Worm (Caenorhabditis elegans) whole organism, midembryonic: ENCODE results near the gene R10H10.7.

Source experiments
- T22C8.4 ChIP-seq: fragments of 200-800 bp; sonication (Bioruptor generic); IDR thresholded peaks from 2 replicates; pipeline ENCODE4 v1.3.6; 2022; ENCODE audit warnings: missing genetic modification characterization, missing compliant biosample characterization
- cog-1 ChIP-seq: sonication (generic microtip); optimal IDR thresholded peaks from 2 replicates; lab custom pipeline; 2016; ENCODE audit warnings: missing genetic modification characterization, missing compliant biosample characterization
- flt-1 ChIP-seq: fragments of 200-800 bp; sonication (Bioruptor generic); IDR thresholded peaks from 2 replicates; pipeline ENCODE4 v1.3.6; 2022; ENCODE audit warnings: missing genetic modification characterization, missing compliant biosample characterization
- klf-2 ChIP-seq: fragments of 200-800 bp; sonication (Bioruptor generic); conservative IDR thresholded peaks from 2 replicates; pipeline ENCODE4 v1.3.6; 2022; ENCODE audit warnings: missing genetic modification reagents, missing genetic modification characterization, missing compliant biosample characterization
- med-1 ChIP-seq: sonication (generic microtip); optimal IDR thresholded peaks from 2 replicates; lab custom pipeline; 2017; ENCODE audit warnings: missing genetic modification characterization, mild to moderate bottlenecking, missing compliant biosample characterization, antibody characterized with exemption, missing genetic modification reagents; ENCODE audit not compliant: insufficient read depth
- ref-1 ChIP-seq: fragments of 200-800 bp; sonication (Bioruptor generic); conservative IDR thresholded peaks from 2 replicates; pipeline ENCODE4 v1.3.6; 2022; ENCODE audit warnings: missing genetic modification reagents, missing genetic modification characterization, missing compliant biosample characterization
- tab-1 ChIP-seq: fragments of 200-800 bp; sonication (Bioruptor generic); IDR thresholded peaks from 2 replicates; pipeline ENCODE4 v1.3.6; 2022; ENCODE audit warnings: missing genetic modification characterization, missing compliant biosample characterization
- ztf-23 ChIP-seq: fragments of 200-800 bp; sonication (Bioruptor generic); IDR thresholded peaks from 2 replicates; pipeline ENCODE4 v1.3.6; 2022; ENCODE audit warnings: missing genetic modification reagents, missing genetic modification characterization, missing compliant biosample characterization
- ztf-29 ChIP-seq: fragments of 200-800 bp; sonication (Bioruptor generic); IDR thresholded peaks from 2 replicates; pipeline ENCODE4 v1.3.6; 2022; ENCODE audit warnings: missing genetic modification reagents, missing genetic modification characterization, missing compliant biosample characterization

Gene R10H10.7

DNA sequence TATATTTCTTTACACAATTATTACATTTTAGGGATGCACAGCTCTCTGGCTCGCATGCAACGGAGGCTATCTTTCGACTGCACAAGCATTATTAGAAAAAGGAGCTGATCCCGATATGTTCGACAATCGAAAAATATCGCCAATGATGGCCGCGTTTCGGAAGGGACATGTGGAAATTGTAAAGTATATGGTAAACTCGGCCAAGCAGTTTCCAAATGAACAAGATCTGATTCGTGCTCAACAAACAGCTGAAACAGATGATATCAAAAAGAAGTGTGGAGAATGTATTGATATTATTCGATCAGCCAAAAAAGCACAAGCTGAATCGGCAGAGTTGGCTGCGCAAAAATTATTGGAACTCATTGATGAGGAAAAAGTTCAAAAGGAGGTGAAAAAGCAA lies 30.8 kb downstream of the R10H10.7 start:
- TF ChIP-seq T22C8.4 (GFP tag; lab: Robert Waterston, UW) (no peak), ztf-29 (GFP tag; lab: Robert Waterston, UW) (no peak), flt-1 (no peak), med-1 (GFP tag; lab: Kevin White, UChicago) (no peak), ref-1 (no peak)

DNA sequence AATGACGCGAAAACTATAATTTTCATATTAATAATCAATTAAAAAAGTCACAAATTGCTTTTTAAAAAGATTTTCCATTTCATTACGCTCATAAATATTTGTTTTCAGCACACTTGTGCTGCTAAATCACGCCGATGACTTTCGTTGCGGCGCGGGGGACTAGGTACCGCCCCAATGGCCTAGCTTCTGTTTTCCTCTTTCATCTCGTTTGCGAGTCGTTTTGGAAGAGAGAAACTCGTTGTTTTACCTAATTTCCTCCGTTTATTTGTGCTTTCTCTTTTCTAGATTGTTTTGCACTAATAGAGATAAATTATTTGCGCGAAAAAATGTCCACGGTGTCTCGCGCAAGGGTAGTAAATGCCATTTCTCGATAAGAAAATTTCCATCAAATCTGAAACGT lies 32.7 kb downstream of the R10H10.7 start:
- TF ChIP-seq cog-1 (tag; lab: Kevin White, UChicago) (no peak), klf-2 (GFP tag; lab: Robert Waterston, UW) (no peak), tab-1 (GFP tag; lab: Robert Waterston, UW) (no peak), flt-1 (no peak), ztf-29 (GFP tag; lab: Robert Waterston, UW) (no peak), T22C8.4 (GFP tag; lab: Robert Waterston, UW) (no peak), med-1 (GFP tag; lab: Kevin White, UChicago) (no peak), ztf-23 (GFP tag; lab: Robert Waterston, UW) (no peak), ref-1 (no peak)

DNA sequence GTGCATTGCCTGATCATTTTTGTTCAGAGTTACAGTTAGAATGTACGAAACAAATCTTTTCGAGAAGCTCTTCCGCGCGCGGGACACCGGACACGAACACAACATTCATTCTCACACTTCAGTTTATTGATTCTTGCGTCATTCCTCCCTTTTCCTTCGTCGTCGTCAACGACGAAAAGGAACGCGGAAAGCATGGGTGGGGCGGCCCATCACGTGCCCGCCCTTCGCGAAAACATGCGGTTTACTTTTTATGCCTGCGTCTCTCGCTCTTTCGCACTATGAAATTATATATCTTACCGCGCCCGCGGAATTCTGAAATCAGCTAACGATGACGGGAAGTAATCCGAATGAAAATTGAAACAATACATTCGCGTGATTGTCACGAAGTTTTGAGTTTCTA lies 33.1 kb downstream of the R10H10.7 start:
- no peak for TF ChIP-seq med-1 (GFP tag; lab: Kevin White, UChicago)
- TF ChIP-seq cog-1 (tag; lab: Kevin White, UChicago) = peak; percentile 13
- 0 out of 2 replicates have a peak, but pooled peaks have one; percentile 26 for TF ChIP-seq T22C8.4 (GFP tag; lab: Robert Waterston, UW)

DNA sequence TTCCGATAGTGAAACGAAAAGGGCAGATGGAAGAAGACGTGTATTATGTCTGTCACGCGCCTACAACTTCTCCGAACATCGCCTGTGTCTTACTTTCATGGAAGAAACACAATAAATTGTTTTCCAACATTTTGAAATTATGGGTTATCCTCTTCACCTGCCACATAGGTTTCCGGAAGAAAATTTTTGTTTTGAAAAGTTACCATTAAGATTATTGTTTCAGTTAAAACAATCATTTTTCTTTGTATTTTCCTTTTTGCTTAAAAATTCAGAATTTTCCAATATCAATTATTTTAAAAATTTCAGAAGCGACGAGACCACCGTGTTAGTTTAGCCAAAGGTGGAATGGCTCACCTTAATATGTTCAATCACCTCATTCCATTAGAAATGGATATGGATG lies 39.1 kb downstream of the R10H10.7 start, which contains the start of gene mask-1:
TSS of gene mask-1 (plus strand) at position 301 of the 400 bp plus-strand sequence.
- no peak for TF ChIP-seq ztf-29 (GFP tag; lab: Robert Waterston, UW)
- no peak for TF ChIP-seq ref-1
- TF ChIP-seq T22C8.4 (GFP tag; lab: Robert Waterston, UW) = no peak
- no peak for TF ChIP-seq cog-1 (tag; lab: Kevin White, UChicago)
- no peak for TF ChIP-seq flt-1
- no peak for TF ChIP-seq ztf-23 (GFP tag; lab: Robert Waterston, UW)
- TF ChIP-seq klf-2 (GFP tag; lab: Robert Waterston, UW) = no peak
- TF ChIP-seq med-1 (GFP tag; lab: Kevin White, UChicago) = no peak
- TF ChIP-seq tab-1 (GFP tag; lab: Robert Waterston, UW) = no peak

DNA sequence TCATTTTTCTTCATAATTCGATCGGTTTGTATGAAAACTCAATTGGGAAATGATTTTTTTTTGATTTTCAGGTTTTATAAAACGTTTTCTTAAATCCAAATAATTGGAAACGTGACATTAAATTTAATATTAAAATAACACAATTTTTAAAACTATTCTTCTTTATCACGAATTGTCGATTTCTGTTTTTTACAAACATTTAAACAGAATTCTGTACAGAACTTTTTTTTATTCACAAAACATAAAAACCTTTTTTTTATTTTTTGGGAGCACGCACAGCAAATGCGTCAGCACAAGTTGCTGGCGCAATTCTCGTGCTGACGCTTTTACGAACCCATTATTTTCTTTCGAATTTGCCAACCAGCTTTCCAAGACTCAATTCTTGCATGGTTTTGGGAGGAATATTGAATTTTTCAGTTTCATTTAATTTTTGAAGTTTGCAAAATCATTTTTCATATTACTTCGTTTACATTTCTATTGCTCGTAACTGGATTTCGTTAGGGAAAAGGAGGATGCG lies 39.9 kb downstream of the R10H10.7 start, which contains the start of gene mpz-5:
TSS of gene mpz-5 (minus strand) at position 51 of the 517 bp plus-strand sequence.
- TF ChIP-seq cog-1 (tag; lab: Kevin White, UChicago) (no peak), T22C8.4 (GFP tag; lab: Robert Waterston, UW) (no peak), med-1 (GFP tag; lab: Kevin White, UChicago) (peak; percentile 20), ztf-23 (GFP tag; lab: Robert Waterston, UW) (0 out of 2 replicates have a peak, but pooled peaks have one; percentile 56), ztf-29 (GFP tag; lab: Robert Waterston, UW) (0 out of 2 replicates have a peak, but pooled peaks have one; percentile 26), flt-1 (0 out of 2 replicates have a peak, but pooled peaks have one; percentile 46), ref-1 (no peak), tab-1 (GFP tag; lab: Robert Waterston, UW) (no peak)

DNA sequence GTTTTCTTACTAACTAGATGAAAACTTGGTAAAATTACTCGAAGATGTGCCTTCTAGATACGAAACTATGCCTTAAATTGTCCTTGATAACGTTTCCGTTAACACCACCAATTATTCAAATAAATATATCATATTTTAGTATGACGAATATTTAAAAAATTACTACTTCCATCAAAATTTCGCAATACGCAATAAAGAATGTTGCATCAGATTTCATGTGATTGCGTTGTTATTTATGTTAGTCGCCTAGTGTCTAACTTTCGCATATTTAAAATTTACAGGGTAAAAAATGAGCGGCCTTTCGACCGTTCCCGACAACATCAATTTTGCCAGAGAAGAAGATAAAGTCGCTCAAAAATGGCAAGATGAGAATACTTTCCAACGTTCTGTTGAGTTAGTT lies 45.4 kb downstream of the R10H10.7 start, which contains the start of gene iars-1:
TSS of gene iars-1 (plus strand) at position 276 of the 400 bp plus-strand sequence.
- TF ChIP-seq ztf-23 (GFP tag; lab: Robert Waterston, UW) = no peak
- no peak for TF ChIP-seq cog-1 (tag; lab: Kevin White, UChicago)
- no peak for TF ChIP-seq ztf-29 (GFP tag; lab: Robert Waterston, UW)
- no peak for TF ChIP-seq ref-1
- TF ChIP-seq flt-1 = no peak

DNA sequence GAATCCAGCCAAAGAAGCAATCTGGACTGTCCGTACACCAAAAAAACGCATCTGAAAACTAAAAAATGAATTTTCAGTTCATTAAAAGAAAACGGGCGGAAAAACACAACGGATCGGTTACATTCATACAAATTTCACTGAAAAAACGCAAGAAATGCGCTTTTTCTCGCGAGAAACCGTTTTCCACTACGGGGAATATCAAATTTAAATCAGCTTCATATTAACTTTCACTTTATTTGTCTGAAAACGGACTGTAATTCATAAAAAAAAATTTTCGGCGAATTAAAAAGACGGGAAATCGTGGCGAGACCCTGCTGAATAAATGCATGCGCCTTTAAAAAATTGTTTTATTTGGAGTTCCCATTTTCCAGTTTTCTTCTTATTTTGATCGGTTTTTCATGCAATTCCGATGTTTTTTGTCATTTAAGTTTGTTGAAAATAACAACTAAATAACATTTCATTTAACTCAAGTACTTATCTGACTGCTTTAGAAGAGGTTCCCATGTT lies 45.9 kb downstream of the R10H10.7 start, which contains the start of gene pges-2:
TSS of gene pges-2 (minus strand) at position 51 of the 507 bp plus-strand sequence.
- TF ChIP-seq med-1 (GFP tag; lab: Kevin White, UChicago) = no peak
- no peak for TF ChIP-seq flt-1
- TF ChIP-seq cog-1 (tag; lab: Kevin White, UChicago) = no peak
- TF ChIP-seq tab-1 (GFP tag; lab: Robert Waterston, UW) = no peak
- no peak for TF ChIP-seq ref-1
- TF ChIP-seq T22C8.4 (GFP tag; lab: Robert Waterston, UW) = no peak
- no peak for TF ChIP-seq ztf-23 (GFP tag; lab: Robert Waterston, UW)
- TF ChIP-seq ztf-29 (GFP tag; lab: Robert Waterston, UW) = no peak
- TF ChIP-seq klf-2 (GFP tag; lab: Robert Waterston, UW) = no peak

DNA sequence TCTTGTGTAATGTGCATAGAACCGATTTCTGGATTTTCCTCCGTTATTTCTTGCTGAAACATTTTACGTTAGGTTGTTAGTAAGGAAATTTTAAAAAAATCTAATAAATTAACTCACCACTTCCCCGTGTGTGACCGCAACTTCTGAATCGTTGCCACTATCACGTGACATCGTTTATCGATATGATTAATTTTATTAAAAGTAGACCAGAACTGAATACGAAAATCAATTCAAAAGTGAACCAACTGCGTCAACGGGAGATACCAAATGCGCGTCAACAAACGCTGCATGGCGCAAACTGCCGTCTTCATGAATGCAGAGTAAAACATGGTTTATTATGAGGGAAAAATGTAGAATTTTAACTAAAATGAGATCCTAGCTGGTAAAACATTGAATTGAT lies 47.7 kb downstream of the R10H10.7 start, which contains the start of gene sir-2.1:
TSS of gene sir-2.1 (minus strand) at position 212 of the 400 bp plus-strand sequence.
- TF ChIP-seq klf-2 (GFP tag; lab: Robert Waterston, UW) (no peak), tab-1 (GFP tag; lab: Robert Waterston, UW) (no peak), flt-1 (no peak), med-1 (GFP tag; lab: Kevin White, UChicago) (no peak), ztf-23 (GFP tag; lab: Robert Waterston, UW) (no peak), cog-1 (tag; lab: Kevin White, UChicago) (no peak), T22C8.4 (GFP tag; lab: Robert Waterston, UW) (no peak), ztf-29 (GFP tag; lab: Robert Waterston, UW) (no peak), ref-1 (no peak)

DNA sequence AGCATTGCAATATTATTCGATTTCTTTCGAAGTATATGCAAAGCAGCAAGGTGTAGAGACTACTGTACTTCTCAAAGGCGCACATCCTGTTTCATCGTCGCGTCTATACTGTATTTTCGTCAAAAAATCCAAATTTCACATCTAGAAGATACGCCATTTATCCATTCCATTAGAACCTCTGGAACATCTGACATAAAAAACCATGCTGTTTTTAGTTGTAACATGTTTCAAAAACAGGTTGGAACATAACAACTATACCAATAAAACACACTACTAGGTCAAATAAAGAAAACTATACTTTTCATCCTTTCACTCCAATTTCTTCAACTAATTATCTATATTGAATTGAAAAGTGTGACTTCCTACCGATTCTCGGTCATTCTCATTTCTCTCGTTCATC lies 53.4 kb downstream of the R10H10.7 start, which contains the start of gene ugt-59:
TSS of gene ugt-59 (plus strand) at position 301 of the 400 bp plus-strand sequence.
- TF ChIP-seq med-1 (GFP tag; lab: Kevin White, UChicago) (no peak), T22C8.4 (GFP tag; lab: Robert Waterston, UW) (no peak), ztf-29 (GFP tag; lab: Robert Waterston, UW) (no peak), ztf-23 (GFP tag; lab: Robert Waterston, UW) (no peak), tab-1 (GFP tag; lab: Robert Waterston, UW) (no peak), klf-2 (GFP tag; lab: Robert Waterston, UW) (no peak), ref-1 (no peak), flt-1 (no peak), cog-1 (tag; lab: Kevin White, UChicago) (no peak)
